Worm (Caenorhabditis elegans): ENCODE measurements around the gene R07E5.4.

ce11 chrIII:4362332-4362731 lies 32.3 kb upstream of the R07E5.4 start:
- TF ChIP-seq him-1 (tag; optimal IDR thresholded peaks at IDR 0.05) (no peak), W03F9.2 (tag; optimal IDR thresholded peaks at IDR 0.05) (no peak), dao-5 (tag; optimal IDR thresholded peaks at IDR 0.05) (no peak)
